Worm (Caenorhabditis elegans) whole organism, young adult: Measurements from ENCODE around the gene bed-3.

Experiments used
- F57A8.1 ChIP-seq: fragments of 200-800 bp; sonication (Bioruptor generic); optimal IDR thresholded peaks from 2 replicates; lab custom pipeline; 2018; ENCODE audit warnings: mild to moderate bottlenecking, missing genetic modification characterization, moderate library complexity, missing compliant biosample characterization
- K12H6.12 ChIP-seq: fragments of 200-800 bp; sonication (Bioruptor generic); optimal IDR thresholded peaks from 2 replicates; lab custom pipeline; 2018; ENCODE audit warnings: mild to moderate bottlenecking, missing genetic modification characterization, missing compliant biosample characterization
- T26A5.8 ChIP-seq: sonication (generic microtip); optimal IDR thresholded peaks from 2 replicates; lab custom pipeline; 2016; ENCODE audit warnings: missing genetic modification characterization, missing compliant biosample characterization
- Y95B8A.8 ChIP-seq: fragments of 200-800 bp; sonication (Bioruptor generic); IDR thresholded peaks from 2 replicates; pipeline ENCODE4 v1.3.6; 2022; ENCODE audit warnings: missing genetic modification reagents, missing genetic modification characterization, missing compliant biosample characterization
- ZK185.1 ChIP-seq: sonication (generic microtip); optimal IDR thresholded peaks from 2 replicates; lab custom pipeline; 2016; ENCODE audit warnings: mild to moderate bottlenecking, missing genetic modification characterization, missing compliant biosample characterization; ENCODE audit not compliant: poor library complexity, severe bottlenecking
- atf-7 ChIP-seq: sonication (generic microtip); optimal IDR thresholded peaks from 2 replicates; lab custom pipeline; 2017; ENCODE audit warnings: mild to moderate bottlenecking, missing genetic modification characterization, missing compliant biosample characterization
- chd-7 ChIP-seq: sonication (generic microtip); optimal IDR thresholded peaks from 2 replicates; lab custom pipeline; 2016; ENCODE audit warnings: mild to moderate bottlenecking, missing genetic modification characterization, moderate library complexity, missing compliant biosample characterization
- dpl-1 ChIP-seq: fragments of 150-350 bp; optimal IDR thresholded peaks from 2 replicates; lab custom pipeline; 2014; ENCODE audit warnings: missing biosample characterization, missing genetic modification reagents, missing genetic modification characterization
- hlh-26 ChIP-seq: fragments of 200-800 bp; sonication (Bioruptor generic); conservative IDR thresholded peaks from 2 replicates; pipeline ENCODE4 v1.3.6; 2022; ENCODE audit warnings: missing genetic modification reagents, missing genetic modification characterization, missing compliant biosample characterization
- hrde-1 ChIP-seq: sonication (generic microtip); optimal IDR thresholded peaks from 2 replicates; lab custom pipeline; 2016; ENCODE audit warnings: missing genetic modification characterization, mild to moderate bottlenecking, missing compliant biosample characterization, moderate library complexity, missing genotype, missing genetic modification reagents, borderline replicate concordance
- repo-1 ChIP-seq: sonication (generic microtip); optimal IDR thresholded peaks from 2 replicates; lab custom pipeline; 2017; ENCODE audit warnings: mild to moderate bottlenecking, missing genetic modification characterization, missing compliant biosample characterization
- snpc-1.3 ChIP-seq: sonication (generic microtip); optimal IDR thresholded peaks from 2 replicates; lab custom pipeline; 2017; ENCODE audit warnings: missing genetic modification characterization, mild to moderate bottlenecking, missing compliant biosample characterization, antibody characterized with exemption, moderate library complexity, missing genotype, missing genetic modification reagents; ENCODE audit not compliant: insufficient read depth
- ztf-3 ChIP-seq: fragments of 200-800 bp; sonication (Bioruptor generic); optimal IDR thresholded peaks from 2 replicates; lab custom pipeline; 2018; ENCODE audit warnings: mild to moderate bottlenecking, missing genetic modification characterization, missing compliant biosample characterization

- TF ChIP-seq ZK185.1 (no peak), chd-7 (tag; lab: Kevin White, UChicago) (no peak), F57A8.1 (no peak), ztf-3 (GFP tag; lab: Kevin White, UChicago) (no peak), hrde-1 (no peak), dpl-1 (GFP tag; lab: Kevin White, UChicago) (no peak), atf-7 (no peak), K12H6.12 (tag; lab: Kevin White, UChicago) (no peak), Y95B8A.8 (no peak), T26A5.8 (tag; lab: Kevin White, UChicago) (no peak), snpc-1.3 (tag; lab: Kevin White, UChicago) (no peak), repo-1 (tag; lab: Kevin White, UChicago) (no peak), hlh-26 (GFP tag; lab: Robert Waterston, UW) (no peak)
Measured at ce11 chrIV:9872786-9873185, 43.5 kb upstream of the bed-3 start.
